Fruit fly (Drosophila melanogaster) Kc167 (cell line): Measurements from ENCODE around the gene CG17380.

Source experiments
- Sin3A ChIP-seq: fragments of >200 bp; optimal IDR thresholded peaks from 2 replicates; lab custom pipeline; 2018; ENCODE audit warnings: missing external identifiers
- h ChIP-seq: fragments of >200 bp; optimal IDR thresholded peaks from 3 replicates; lab custom pipeline; 2018; ENCODE audit warnings: missing external identifiers
- insv ChIP-seq: fragments of >200 bp; optimal IDR thresholded peaks from 3 replicates; lab custom pipeline; 2018; ENCODE audit warnings: missing external identifiers
- ttk ChIP-seq: sonication (Bioruptor generic); optimal IDR thresholded peaks from 2 replicates; lab custom pipeline; 2017; ENCODE audit warnings: missing external identifiers

DNA sequence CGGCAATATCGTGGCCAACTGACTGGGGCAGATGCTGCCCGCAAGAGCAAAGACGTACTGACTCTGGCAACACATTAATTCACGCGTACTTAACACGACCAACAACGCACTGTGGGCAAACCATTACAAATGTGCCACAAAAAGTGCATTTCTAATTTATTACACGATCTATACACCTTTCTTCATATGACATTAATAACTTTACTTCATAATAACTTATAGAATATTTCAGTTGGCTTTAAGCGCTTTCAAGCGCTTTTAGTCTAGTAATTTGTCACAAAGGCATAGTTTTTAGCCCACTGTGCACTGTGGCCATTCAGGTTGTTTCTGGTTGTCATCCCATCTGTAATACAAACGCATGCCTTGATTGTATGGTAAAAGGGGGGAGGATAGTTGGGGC, 35.3 kb downstream of the CG17380 start:
- TF ChIP-seq insv (lab: Kevin White, UChicago), result no peak
- TF ChIP-seq h, result no peak
- TF ChIP-seq Sin3A (lab: Kevin White, UChicago), result no peak
- TF ChIP-seq ttk (lab: Kevin White, UChicago), result no peak
